Worm (Caenorhabditis elegans): ENCODE results near the gene col-8.

Gene col-8

DNA sequence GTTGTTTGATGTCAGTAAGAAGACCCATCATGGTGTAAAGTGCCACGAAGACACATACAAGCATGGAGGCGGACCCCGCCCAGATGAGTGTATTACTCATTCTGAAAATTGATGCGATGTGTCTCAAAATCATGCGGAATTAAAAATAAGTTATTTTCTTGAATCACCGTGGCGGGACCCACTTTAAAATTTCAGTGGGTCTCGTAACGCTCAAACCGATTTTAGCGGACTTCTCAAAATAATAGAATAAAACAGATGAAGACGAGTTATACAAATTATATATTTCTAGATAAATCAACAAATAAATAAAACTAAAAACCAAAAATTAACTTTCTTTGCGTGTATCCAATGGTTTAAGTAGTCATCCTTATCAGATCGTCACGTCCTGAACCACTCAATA, at the start of gene col-8:
Gene col-8 (minus strand): TSS at position 101 of the 400 bp plus-strand sequence.
- no peak for TF ChIP-seq unc-62 (GFP tag; optimal IDR thresholded peaks at IDR 0.05)

DNA sequence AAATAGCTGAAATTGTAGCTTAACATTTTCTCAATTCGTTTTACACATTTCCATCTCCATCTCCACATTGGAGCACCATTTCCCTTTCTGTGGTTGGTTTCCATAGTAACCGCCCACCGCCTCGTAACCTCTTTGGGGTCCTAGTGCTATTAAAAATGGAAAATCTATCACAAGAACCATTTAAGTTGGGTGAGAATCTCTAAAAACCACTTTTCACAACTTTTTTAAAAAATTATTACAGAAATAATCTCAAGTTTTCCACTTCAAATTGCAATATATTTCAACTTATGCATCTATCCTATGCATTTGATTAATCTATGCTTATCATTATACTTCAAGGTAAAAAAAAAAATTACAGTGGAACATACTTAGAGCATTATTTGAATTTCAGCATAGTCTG, 49.6 kb upstream of the col-8 start, which contains the start of gene tmem-17:
Gene tmem-17 (plus strand): TSS at position 301 of the 400 bp plus-strand sequence.
- TF ChIP-seq unc-62 (GFP tag; optimal IDR thresholded peaks at IDR 0.05), result no peak

DNA sequence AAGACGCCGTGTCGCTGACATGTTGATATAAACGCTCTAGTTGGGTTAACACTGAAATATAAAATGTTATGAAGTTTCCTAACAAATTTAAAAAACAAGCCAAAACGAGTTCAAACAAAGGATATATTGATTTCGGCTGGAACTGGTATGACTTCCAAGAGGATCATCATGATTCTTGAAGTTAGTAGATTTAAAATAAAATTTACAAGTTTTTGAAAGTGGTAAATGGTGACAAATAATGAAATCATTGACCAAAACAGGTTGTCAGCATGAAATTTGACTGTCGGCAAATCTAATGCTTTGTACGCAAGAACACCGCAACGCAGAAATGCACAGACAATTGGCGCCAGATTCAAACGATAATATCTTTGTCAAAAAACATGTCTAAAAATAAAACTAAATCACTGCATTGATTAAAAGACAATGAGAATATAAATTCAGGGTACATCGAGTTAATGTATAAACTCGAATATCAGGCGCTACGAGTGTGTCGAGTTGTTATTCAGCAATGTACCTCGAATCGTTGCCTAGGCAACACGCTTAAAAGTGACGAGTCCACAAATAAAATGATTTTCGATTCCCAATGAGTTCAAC, 48.2 kb upstream of the col-8 start, which contains the start of the genes ubc-18 and R01H2.8:
Gene ubc-18 (minus strand): TSS at position 51 of the 594 bp plus-strand sequence.
Gene R01H2.8 (plus strand): TSS at position 544 of the 594 bp plus-strand sequence.
- no peak for TF ChIP-seq unc-62 (GFP tag; optimal IDR thresholded peaks at IDR 0.05)

DNA sequence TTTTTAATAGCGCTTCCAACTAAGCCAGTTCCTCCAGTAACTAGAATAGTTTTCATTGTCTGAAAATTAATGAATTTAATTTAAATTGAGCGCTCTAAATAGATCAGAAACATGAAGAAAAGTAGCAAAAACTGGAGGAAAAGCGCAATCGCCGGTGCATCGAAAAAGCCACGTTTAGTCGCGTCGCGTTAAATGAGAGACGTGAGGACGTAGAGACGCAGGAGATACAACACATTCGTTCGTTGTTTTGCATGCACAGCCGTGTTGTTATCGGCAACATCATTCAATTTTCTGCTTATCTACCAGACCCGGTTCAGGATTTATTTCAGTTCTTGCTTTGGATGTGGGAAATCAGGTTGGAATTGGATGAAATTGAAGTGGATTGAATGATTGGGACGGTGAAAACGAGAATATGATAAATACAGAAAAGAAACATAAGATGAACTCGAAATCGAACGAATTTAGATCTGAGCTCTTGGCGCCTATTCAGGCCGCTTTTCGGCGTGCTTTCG, 47.0 kb upstream of the col-8 start, which contains the start of gene ger-1:
Gene ger-1 (minus strand): TSS at position 93 of the 512 bp plus-strand sequence.
- TF ChIP-seq unc-62 (GFP tag; optimal IDR thresholded peaks at IDR 0.05), result no peak

DNA sequence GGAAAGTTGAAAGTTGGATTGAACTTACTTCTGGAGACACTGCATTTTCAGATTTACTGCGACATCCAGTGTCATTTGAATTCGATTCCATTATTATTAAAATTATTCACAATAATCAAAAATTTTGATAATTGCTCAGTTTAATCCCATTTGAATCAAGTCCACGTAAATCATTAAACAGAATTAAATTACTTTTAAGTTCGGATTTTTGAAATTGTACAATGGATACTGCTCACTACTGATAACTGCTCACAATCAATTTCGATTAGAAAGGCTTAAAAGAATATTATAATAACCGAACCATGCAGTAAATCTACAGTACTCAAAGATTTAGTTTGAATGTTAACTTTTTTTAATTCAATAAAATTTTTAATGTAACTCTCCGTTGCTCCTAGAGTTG, 43.8 kb upstream of the col-8 start, which contains the start of gene R01H2.4:
Gene R01H2.4 (minus strand): TSS at position 101 of the 400 bp plus-strand sequence.
- TF ChIP-seq unc-62 (GFP tag; optimal IDR thresholded peaks at IDR 0.05), result no peak

DNA sequence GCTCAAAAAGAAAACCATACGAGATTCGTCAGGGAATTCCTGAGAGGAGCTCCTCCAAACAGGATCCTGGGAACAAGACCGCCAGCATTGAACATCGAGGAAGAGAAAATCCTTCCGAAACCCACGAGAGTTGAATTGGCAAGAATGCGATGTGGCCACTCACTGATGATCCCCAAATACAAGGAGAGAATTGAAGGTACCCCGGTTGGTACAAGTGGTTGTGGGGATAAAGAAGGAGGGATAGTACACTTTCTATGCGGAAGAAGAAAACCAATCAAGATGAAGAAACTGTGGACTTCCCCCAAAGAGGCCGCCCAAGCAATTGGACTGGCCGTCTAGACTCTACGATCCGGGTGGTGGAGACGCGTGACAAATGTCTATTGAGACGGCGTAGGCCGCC, 42.7 kb upstream of the col-8 start:
- no peak for TF ChIP-seq unc-62 (GFP tag; optimal IDR thresholded peaks at IDR 0.05)

DNA sequence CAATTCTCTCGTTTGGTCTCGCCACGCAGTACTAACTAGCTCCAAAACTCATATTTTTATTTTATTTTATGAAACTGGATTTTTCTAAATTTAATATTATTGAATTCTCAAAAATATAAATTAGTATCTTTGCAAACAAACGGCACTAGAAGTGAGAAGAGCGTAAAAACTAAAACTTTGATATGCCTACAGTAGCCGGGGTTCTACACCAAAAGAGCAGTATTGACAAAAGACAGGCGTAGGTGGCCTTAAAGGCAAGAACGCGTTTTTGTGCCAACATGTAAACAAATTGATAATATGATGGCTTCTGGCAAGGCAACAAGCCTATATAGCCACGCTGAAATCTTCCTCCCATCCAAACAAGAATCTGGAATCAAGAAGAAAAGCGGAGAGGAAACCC, 42.2 kb upstream of the col-8 start, which contains the start of gene R01H2.1:
Gene R01H2.1 (plus strand): TSS at position 301 of the 400 bp plus-strand sequence.
- TF ChIP-seq unc-62 (GFP tag; optimal IDR thresholded peaks at IDR 0.05), result no peak

DNA sequence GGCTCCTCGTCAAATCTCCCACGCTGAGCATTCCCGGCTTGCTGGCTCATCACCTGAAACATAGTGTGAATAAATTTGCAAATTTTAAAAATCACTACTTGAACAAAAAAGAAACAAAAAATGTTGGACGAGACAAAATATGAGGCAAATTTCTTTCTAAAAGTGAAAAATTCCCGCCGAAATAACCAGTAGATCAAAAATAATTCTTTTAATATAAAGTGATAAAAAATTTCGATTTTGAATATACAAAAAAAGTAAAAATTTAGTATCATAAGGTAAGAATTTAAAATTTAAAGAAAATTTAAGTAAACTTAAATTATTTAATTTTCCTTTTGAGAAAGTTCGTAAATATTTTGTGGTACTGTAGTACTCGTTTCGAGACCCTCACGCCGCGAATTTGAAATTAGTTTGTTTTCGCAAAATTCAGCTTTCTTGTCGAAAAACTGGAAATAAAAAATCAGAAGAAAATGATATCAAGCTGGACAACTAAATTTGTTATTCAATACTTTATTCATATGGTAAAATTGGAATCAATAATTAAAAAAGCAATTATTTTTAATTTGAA, 40.2 kb upstream of the col-8 start, which contains the start of gene egg-2:
Gene egg-2 (minus strand): TSS at position 53 of the 565 bp plus-strand sequence.
- TF ChIP-seq unc-62 (GFP tag; optimal IDR thresholded peaks at IDR 0.05), result no peak

DNA sequence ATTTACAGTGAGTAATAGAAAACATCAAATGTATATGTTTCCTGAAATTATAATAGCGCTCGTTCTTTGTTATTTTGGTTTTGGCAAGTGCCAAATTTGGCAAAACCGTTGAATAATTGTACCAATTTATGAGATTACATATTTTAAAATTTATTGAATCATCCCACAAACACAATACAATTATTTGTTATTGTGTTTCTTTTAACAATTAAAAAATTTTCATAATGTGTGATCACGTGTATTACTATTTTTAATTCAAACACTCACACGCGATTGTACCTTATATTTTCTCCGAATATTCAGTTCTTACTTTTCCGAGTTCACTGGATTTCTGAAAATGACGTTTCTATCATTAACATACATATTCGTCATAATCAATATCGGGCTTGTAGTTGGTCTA, 35.8 kb upstream of the col-8 start, which contains the start of gene R01H2.2:
Gene R01H2.2 (plus strand): TSS at position 301 of the 400 bp plus-strand sequence.
- no peak for TF ChIP-seq unc-62 (GFP tag; optimal IDR thresholded peaks at IDR 0.05)

DNA sequence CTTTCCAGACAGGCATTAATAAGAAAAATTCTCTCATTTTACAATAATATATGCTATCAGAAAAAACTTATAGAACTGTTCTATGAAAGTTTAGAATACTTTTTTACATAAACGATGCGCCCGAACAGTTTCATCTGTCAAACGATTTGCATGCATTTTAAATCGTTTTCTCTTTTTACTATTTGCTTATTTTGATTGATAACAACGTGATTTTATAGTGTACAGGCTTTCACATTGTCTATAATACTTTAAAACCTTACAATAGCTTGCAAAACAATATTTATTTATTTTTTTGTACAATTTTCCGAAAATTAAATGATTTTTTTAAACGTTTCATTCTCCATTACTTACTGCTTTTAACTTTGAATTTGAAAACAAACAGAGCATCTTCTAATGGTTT, 25.2 kb upstream of the col-8 start, which contains the start of gene R01H2.7:
Gene R01H2.7 (minus strand): TSS at position 101 of the 400 bp plus-strand sequence.
- no peak for TF ChIP-seq unc-62 (GFP tag; optimal IDR thresholded peaks at IDR 0.05)

DNA sequence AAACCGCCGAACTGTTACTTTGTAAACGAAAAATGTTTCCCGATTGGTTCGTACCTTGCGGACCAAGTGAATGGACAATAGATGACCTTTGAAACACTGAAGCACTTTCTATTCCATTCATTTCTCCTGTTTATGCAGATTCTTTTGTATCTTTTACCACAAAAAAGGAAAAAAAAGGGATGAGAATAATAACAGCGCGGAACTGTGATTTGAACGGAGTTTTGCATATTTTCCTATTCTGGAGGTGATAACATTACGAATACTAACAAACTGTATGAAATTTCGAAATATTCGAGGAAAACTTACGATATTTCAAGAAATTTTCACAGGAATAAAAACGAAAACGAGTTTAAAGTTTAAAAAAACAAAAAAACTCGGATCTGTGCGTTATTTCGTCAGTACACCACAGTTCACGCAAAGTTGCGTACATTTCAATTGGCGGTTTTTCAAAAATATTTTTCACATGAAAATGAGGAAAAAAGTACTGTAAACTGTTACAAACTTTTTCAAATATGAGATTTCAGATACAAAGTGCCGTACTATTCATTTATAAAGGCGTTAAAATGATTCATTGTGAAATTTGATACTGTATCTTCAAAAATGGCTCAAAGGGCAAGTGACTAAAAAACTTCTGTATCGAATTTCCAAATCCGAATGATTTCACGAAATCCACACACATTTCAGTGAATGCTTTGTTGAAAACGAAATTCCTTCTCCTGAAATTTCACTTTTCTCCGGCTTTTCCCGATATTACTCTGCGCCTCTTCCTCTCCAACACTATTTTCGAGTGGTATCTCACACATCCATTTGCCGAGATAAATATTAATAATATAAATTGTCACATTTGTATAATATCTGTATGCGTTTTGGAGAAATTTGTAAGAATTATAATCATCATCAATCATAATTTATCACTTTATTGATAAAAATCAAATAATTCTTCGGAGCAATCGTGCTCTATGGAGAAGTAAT, 14.1 kb upstream of the col-8 start:
- TF ChIP-seq unc-62 (GFP tag; optimal IDR thresholded peaks at IDR 0.05), result no peak

DNA sequence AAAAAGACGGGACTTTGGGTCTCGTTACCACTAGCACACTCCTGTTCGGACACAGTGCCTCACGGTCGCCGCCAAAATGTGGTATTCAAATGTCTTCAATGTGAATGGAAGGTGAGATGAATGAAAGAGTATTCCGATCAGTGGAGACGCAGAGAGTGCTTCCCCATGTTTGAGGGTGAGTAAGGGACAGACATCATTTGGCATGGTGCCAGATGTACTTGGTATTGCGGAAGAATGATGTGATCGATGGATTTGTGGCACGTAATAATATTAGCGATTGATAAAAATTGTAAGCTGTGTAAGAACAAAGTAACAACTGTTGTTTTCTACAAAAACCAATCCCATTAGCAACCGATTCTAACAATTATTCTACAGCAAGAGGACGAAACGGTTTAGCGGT, 11.7 kb upstream of the col-8 start:
- no peak for TF ChIP-seq unc-62 (GFP tag; optimal IDR thresholded peaks at IDR 0.05)

DNA sequence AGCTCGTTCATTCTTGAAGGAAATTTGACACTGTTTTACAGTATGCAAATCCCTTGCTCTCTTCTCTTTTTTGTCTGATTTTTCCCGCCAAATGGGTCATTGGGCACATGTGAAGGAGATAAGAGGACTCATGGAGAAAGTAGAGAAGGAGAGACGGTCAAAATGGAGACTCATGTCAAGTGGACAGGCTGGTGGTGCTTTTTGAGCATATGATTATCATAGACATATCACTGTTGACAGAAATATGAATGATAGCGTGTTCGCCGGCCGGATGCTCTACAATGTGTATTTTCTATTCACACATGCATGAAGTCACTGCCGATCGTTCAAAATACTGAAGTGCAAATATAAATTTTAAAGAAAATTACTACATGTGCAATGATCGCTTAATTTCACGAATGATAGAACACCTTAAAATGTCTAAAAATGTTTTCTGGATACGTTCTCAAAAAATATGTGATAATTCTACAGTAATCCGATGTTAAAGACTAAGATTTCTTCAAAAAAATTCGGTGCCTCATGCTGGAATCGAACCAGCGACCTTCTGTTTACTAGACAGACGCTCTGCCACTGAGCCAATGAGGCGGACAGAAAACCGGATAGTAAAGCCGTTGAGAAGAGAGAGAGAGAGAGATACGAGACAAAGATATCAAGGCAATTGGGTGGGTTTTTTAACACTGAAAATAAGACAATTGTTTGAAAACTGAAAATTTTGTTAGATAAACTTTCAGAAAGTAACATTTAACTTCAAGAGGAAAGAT, 9.8 kb upstream of the col-8 start:
- no peak for TF ChIP-seq unc-62 (GFP tag; optimal IDR thresholded peaks at IDR 0.05)

DNA sequence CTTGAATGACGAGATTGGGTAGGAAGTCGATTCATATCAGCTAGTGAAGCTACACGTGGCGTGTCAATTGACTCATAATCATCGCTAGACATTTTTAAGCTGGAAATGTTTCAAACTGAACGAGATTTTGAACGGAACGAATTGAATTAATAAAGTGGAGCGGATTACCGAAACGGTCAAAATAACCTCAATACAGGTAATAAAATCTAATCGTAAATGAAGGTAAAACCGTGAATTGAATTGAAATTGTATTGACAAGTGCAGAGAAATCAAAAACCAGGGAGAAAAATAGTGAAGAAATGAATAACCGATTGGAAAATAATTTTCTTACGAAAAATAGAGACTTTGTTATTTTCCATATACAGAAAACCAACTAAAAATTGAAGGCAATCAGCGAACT, 8.7 kb upstream of the col-8 start, which contains the start of gene cyk-1:
Gene cyk-1 (minus strand): TSS at position 101 of the 400 bp plus-strand sequence.
- no peak for TF ChIP-seq unc-62 (GFP tag; optimal IDR thresholded peaks at IDR 0.05)

DNA sequence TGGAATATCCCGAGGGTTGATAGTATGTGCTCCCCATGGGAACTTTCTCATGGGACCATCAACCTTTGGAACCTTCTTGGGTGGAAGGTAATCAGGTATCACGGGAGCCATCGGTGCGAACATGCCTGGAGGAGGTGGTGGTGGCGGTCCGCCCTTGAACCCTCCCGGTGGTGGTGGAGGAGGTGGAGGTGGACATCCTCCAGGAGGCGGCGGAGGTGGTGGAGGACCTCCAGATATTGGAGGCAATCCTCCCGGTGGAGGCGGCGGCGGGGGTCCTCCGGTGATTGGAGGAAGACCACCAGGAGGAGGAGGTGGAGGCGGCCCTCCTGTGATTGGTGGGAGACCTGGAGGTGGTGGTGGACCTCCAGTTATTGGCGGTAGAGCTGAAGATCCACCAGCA, 5.4 kb upstream of the col-8 start:
- TF ChIP-seq unc-62 (GFP tag; optimal IDR thresholded peaks at IDR 0.05), result no peak
